Fruit fly (Drosophila melanogaster) S2 (cell line): ENCODE data around the gene Cpr73D.

Experiments
- CG8478 ChIP-seq: fragments of >200 bp; optimal IDR thresholded peaks from 2 replicates; lab custom pipeline; 2018
- CTCF ChIP-seq, 2 experiments: fragments of >200 bp; optimal IDR thresholded peaks; 2 replicates each; lab custom pipeline; 2018

DNA sequence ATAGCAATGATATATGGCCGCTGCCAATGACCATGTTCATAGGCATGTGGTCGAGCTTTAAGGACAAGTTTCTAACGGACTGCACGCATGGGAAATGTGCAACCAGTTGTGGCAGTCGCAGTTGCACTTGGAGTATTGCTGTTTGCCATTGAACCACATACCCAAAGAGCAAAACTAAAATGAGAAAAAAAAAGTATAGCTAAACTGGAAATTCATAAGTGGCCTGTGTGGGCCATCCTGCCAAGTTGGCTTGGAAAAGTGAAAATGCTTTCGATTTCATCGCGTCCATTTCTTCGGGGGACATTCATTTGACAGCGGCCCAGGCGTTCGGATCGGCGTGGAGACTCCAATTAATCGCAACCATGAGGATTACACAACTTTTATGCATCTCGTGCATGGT is 13.4 kb downstream of the Cpr73D start, which contains the start of gene Obp73a:
- TF ChIP-seq CTCF (optimal IDR thresholded peaks at IDR 0.05; lab: Kevin White, UChicago) (no peak), CG8478 (lab: Kevin White, UChicago) (no peak)
